Fruit fly (Drosophila melanogaster): ENCODE results near the gene CG3288.
A peak's percentile ranks its signal among the peaks of the same experiment; 100 is the strongest.

CG3288 gene

dm6 chr3L:20848572-20848971 is 12.6 kb downstream of the CG3288 start:
- no peak for TF ChIP-seq CG11723 (GFP tag; optimal IDR thresholded peaks at IDR 0.05)
- no peak for TF ChIP-seq Mes4 (GFP tag; optimal IDR thresholded peaks at IDR 0.05)
- peak; percentile 13 for TF ChIP-seq NfI (GFP tag; optimal IDR thresholded peaks at IDR 0.05)
- peak; percentile 32; the same call in 1 of the 2 replicates for TF ChIP-seq Ada2b (GFP tag; IDR thresholded peaks at IDR 0.05)
- TF ChIP-seq CG12769 (tag; optimal IDR thresholded peaks at IDR 0.05): no peak
- TF ChIP-seq CG4617 (GFP tag; optimal IDR thresholded peaks at IDR 0.05; ENCODE audit: borderline replicate concordance): no peak
- no peak for TF ChIP-seq Jarid2 (GFP tag; optimal IDR thresholded peaks at IDR 0.05)
- no peak for TF ChIP-seq CG7963 (GFP tag; IDR thresholded peaks at IDR 0.05; ENCODE audit: partially characterized antibody)
- TF ChIP-seq jing (GFP tag; optimal IDR thresholded peaks at IDR 0.05): no peak
- TF ChIP-seq jumu (GFP tag; optimal IDR thresholded peaks at IDR 0.05): no peak
- TF ChIP-seq Ets65A (GFP tag): peak; percentile 79
- TF ChIP-seq dm (GFP tag; optimal IDR thresholded peaks at IDR 0.05): no peak
- TF ChIP-seq cwo (GFP tag; optimal IDR thresholded peaks at IDR 0.05): peak; percentile 28
- TF ChIP-seq Side (GFP tag; optimal IDR thresholded peaks at IDR 0.05): no peak
- TF ChIP-seq CG17612 (GFP tag; IDR thresholded peaks at IDR 0.05): no peak
- TF ChIP-seq Hmr (GFP tag; optimal IDR thresholded peaks at IDR 0.05): peak; percentile 24
- TF ChIP-seq Med (GFP tag): no peak
- TF ChIP-seq Nf-YC (tag; optimal IDR thresholded peaks at IDR 0.05): no peak
- no peak for TF ChIP-seq usp (GFP tag; optimal IDR thresholded peaks at IDR 0.05)
- TF ChIP-seq Elba2 (GFP tag; optimal IDR thresholded peaks at IDR 0.05): no peak
- peak; percentile 70 for TF ChIP-seq CG18599 (GFP tag; optimal IDR thresholded peaks at IDR 0.05)
- no peak for TF ChIP-seq gro (GFP tag; optimal IDR thresholded peaks at IDR 0.05)
- no peak for TF ChIP-seq dmrt11E (tag; optimal IDR thresholded peaks at IDR 0.05)
- TF ChIP-seq oc (tag; optimal IDR thresholded peaks at IDR 0.05): no peak
- no peak for TF ChIP-seq ranshi (GFP tag; IDR thresholded peaks at IDR 0.05)
- TF ChIP-seq fd96Cb (tag; optimal IDR thresholded peaks at IDR 0.05): no peak
- TF ChIP-seq Gug (GFP tag; IDR thresholded peaks at IDR 0.05): no peak
- TF ChIP-seq CG15011 (GFP tag; optimal IDR thresholded peaks at IDR 0.05): no peak
- TF ChIP-seq CG9727 (GFP tag; optimal IDR thresholded peaks at IDR 0.05): no peak
- no peak for TF ChIP-seq sima (GFP tag; optimal IDR thresholded peaks at IDR 0.05)
- TF ChIP-seq D19A (tag; optimal IDR thresholded peaks at IDR 0.05): no peak
- TF ChIP-seq HHEX (GFP tag; optimal IDR thresholded peaks at IDR 0.05): no peak
- no peak for TF ChIP-seq tap (tag; optimal IDR thresholded peaks at IDR 0.05)
- TF ChIP-seq sens (GFP tag): peak; percentile 44
- 0 out of 2 replicates have a peak, but pooled peaks have one; percentile 33 for TF ChIP-seq CG32532 (GFP tag; IDR thresholded peaks at IDR 0.05)
- TF ChIP-seq Nf-YB (GFP tag; optimal IDR thresholded peaks at IDR 0.05): no peak
- TF ChIP-seq sna (GFP tag; IDR thresholded peaks at IDR 0.05; ENCODE audit: partially characterized antibody): no peak
- no peak for TF ChIP-seq kah (GFP tag; optimal IDR thresholded peaks at IDR 0.05)
- TF ChIP-seq CG7786 (GFP tag; optimal IDR thresholded peaks at IDR 0.05): no peak
- no peak for TF ChIP-seq CG2875 (GFP tag; optimal IDR thresholded peaks at IDR 0.05)
- 0 out of 2 replicates have a peak, but pooled peaks have one; percentile 12 for TF ChIP-seq GATAe (GFP tag; conservative IDR thresholded peaks at IDR 0.05)
- TF ChIP-seq Ptx1 (GFP tag; IDR thresholded peaks at IDR 0.05): 0 out of 2 replicates have a peak, but pooled peaks have one; percentile 39
- TF ChIP-seq lab (GFP tag; optimal IDR thresholded peaks at IDR 0.05): peak; percentile 62
- peak; percentile 48; the same call in 1 of the 3 replicates for TF ChIP-seq dysf (GFP tag; IDR thresholded peaks at IDR 0.05)
- 0 out of 2 replicates have a peak, but pooled peaks have one; percentile 28 for TF ChIP-seq CG6689 (GFP tag; IDR thresholded peaks at IDR 0.05)
- peak; percentile 17 for TF ChIP-seq CG15514 (GFP tag; optimal IDR thresholded peaks at IDR 0.05)
- peak; percentile 0 for TF ChIP-seq Meics (GFP tag; optimal IDR thresholded peaks at IDR 0.05)
- no peak for TF ChIP-seq Kr (GFP tag; optimal IDR thresholded peaks at IDR 0.05)
- 0 out of 3 replicates have a peak, but pooled peaks have one; percentile 26 for TF ChIP-seq row (GFP tag; IDR thresholded peaks at IDR 0.05)
- TF ChIP-seq CG11456 (GFP tag; IDR thresholded peaks at IDR 0.05): peak; percentile 61; the same call in 1 of the 3 replicates
